Fruit fly (Drosophila melanogaster): ENCODE data around the gene CG11178.

- TF ChIP-seq Gug (GFP tag; IDR thresholded peaks at IDR 0.05) = no peak
- no peak for TF ChIP-seq OdsH (GFP tag; optimal IDR thresholded peaks at IDR 0.05)
- TF ChIP-seq CG16779 (tag; optimal IDR thresholded peaks at IDR 0.05) = no peak
- TF ChIP-seq Lpt (GFP tag; optimal IDR thresholded peaks at IDR 0.05) = no peak
- no peak for TF ChIP-seq CG9139 (GFP tag; optimal IDR thresholded peaks at IDR 0.05)
- TF ChIP-seq CG15336 (GFP tag; IDR thresholded peaks at IDR 0.05) = no peak
- TF ChIP-seq Sox15 (GFP tag; optimal IDR thresholded peaks at IDR 0.05) = no peak
- TF ChIP-seq fkh (GFP tag; optimal IDR thresholded peaks at IDR 0.05) = no peak
- no peak for TF ChIP-seq CG3919 (GFP tag; optimal IDR thresholded peaks at IDR 0.05)
- TF ChIP-seq Blimp-1 (GFP tag; optimal IDR thresholded peaks at IDR 0.05) = no peak
- no peak for TF ChIP-seq Ets96B (tag; optimal IDR thresholded peaks at IDR 0.05)
- no peak for TF ChIP-seq CG6276 (GFP tag; optimal IDR thresholded peaks at IDR 0.05)
- TF ChIP-seq CG31627 (GFP tag; optimal IDR thresholded peaks at IDR 0.05) = no peak
Observed at dm6 chrX:13579322-13579721, 26.2 kb upstream of the CG11178 start.
